Worm (Caenorhabditis elegans): ENCODE results near the gene ZC239.21.
"Not testable (repeated sequence)": the region's sequence is repeated elsewhere in the genome, so short reads cannot be mapped to it uniquely, and the experiment has no call there.

ZC239.21 gene

DNA sequence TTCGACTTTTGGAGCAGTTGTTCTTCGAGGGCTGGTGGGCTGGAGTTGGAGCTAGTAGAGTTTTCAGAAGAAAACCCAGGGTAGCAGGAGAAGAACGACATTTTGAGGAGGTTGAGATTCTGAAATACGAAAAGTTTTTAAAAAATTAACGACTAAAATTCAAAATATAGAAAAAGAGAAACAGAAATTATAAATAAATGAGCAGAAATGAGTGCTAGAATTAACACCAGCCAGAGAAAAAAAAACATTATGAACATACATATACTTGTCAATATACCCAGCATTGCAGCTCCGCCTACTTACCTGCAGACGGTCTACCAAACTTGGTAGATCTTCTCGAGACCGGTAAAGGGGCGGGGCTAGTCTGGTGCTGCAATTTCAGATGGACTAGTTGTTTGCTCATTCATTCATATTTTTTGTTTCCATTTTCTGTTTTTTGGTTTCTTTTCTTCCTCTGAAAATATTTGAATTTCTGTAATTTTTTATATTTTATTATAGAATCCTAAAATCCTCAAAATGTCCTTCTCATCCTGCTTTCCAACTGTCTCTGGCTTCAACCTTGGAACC lies at the start of gene ZC239.21, which contains the start of gene ZC239.20:
TSS of gene ZC239.21 (plus strand) at position 517 of the 567 bp plus-strand sequence.
TSS of gene ZC239.20 (minus strand) at position 101 of the 567 bp plus-strand sequence.
- TF ChIP-seq med-1 (GFP tag; optimal IDR thresholded peaks at IDR 0.05; ENCODE audit: insufficient read depth) = no peak
- no peak for TF ChIP-seq klf-2 (GFP tag; conservative IDR thresholded peaks at IDR 0.05)
- no peak for TF ChIP-seq ref-1 (GFP tag; conservative IDR thresholded peaks at IDR 0.05)
- TF ChIP-seq ztf-29 (GFP tag; IDR thresholded peaks at IDR 0.05) = no peak
- no peak for TF ChIP-seq tab-1 (GFP tag; IDR thresholded peaks at IDR 0.05)
- no peak for TF ChIP-seq T22C8.4 (GFP tag; IDR thresholded peaks at IDR 0.05)
- TF ChIP-seq ztf-23 (GFP tag; IDR thresholded peaks at IDR 0.05) = no peak
- TF ChIP-seq cog-1 (tag; optimal IDR thresholded peaks at IDR 0.05) = no peak
- no peak for TF ChIP-seq flt-1 (GFP tag; IDR thresholded peaks at IDR 0.05)

DNA sequence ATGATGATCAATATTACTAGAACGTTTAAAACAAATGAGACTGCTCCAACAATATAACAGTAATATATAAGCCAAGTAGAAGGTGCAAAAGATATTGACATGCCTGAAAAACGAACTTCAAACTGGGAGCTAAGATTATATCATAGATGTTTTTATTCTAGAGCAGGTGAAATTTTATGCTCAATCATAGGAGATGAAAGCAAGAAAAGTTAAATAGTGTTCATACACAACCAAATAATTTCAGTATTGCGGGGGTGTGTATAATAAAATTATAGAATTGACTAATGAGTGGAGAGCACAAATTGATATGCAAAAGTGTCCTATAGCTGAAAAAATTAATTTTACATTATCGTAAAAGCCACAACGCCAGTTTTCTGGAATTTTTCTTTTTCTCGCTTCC lies 47.8 kb upstream of the ZC239.21 start, which contains the start of gene sri-34:
TSS of gene sri-34 (minus strand) at position 101 of the 400 bp plus-strand sequence.
- TF ChIP-seq ref-1 (GFP tag; conservative IDR thresholded peaks at IDR 0.05) = no peak
- TF ChIP-seq med-1 (GFP tag; optimal IDR thresholded peaks at IDR 0.05; ENCODE audit: insufficient read depth) = no peak
- no peak for TF ChIP-seq T22C8.4 (GFP tag; IDR thresholded peaks at IDR 0.05)
- TF ChIP-seq ztf-23 (GFP tag; IDR thresholded peaks at IDR 0.05) = no peak
- no peak for TF ChIP-seq tab-1 (GFP tag; IDR thresholded peaks at IDR 0.05)
- no peak for TF ChIP-seq ztf-29 (GFP tag; IDR thresholded peaks at IDR 0.05)
- TF ChIP-seq klf-2 (GFP tag; conservative IDR thresholded peaks at IDR 0.05) = no peak
- no peak for TF ChIP-seq cog-1 (tag; optimal IDR thresholded peaks at IDR 0.05)
- no peak for TF ChIP-seq flt-1 (GFP tag; IDR thresholded peaks at IDR 0.05)

- no peak for TF ChIP-seq klf-2 (GFP tag; conservative IDR thresholded peaks at IDR 0.05)
- no peak for TF ChIP-seq ztf-23 (GFP tag; IDR thresholded peaks at IDR 0.05)
- no peak for TF ChIP-seq T22C8.4 (GFP tag; IDR thresholded peaks at IDR 0.05)
- no peak for TF ChIP-seq flt-1 (GFP tag; IDR thresholded peaks at IDR 0.05)
- TF ChIP-seq med-1 (GFP tag; optimal IDR thresholded peaks at IDR 0.05; ENCODE audit: insufficient read depth) = no peak
- no peak for TF ChIP-seq cog-1 (tag; optimal IDR thresholded peaks at IDR 0.05)
- no peak for TF ChIP-seq ztf-29 (GFP tag; IDR thresholded peaks at IDR 0.05)
- TF ChIP-seq tab-1 (GFP tag; IDR thresholded peaks at IDR 0.05) = no peak
- TF ChIP-seq ref-1 (GFP tag; conservative IDR thresholded peaks at IDR 0.05) = no peak
Measured at ce11 chrII:3170089-3170488, 36.6 kb upstream of the ZC239.21 start, which contains the start of gene fbxc-55. fbxc-55 (minus strand) TSS chrII:3170189.

DNA sequence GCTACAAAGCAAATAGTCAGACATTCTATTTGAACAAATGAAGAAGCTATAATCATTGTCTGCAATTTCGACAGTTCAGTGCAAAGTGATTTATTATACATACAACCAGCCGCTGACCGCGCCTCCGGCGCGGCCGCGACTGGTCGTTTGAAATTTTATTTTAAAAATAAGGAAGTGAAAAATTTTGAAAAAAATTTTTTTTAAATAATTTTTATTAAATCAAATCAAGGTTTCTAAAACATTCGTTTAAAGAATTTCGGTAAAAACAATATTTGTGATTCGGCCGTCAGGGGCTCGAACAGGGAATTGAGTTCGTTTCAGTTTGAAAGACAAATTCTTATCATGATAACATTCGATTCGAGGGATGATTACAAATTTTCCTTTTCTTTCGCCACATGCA lies 34.6 kb upstream of the ZC239.21 start, which contains the start of gene Y27F2A.10:
TSS of gene Y27F2A.10 (minus strand) at position 101 of the 400 bp plus-strand sequence.
- TF ChIP-seq ref-1 (GFP tag; conservative IDR thresholded peaks at IDR 0.05) (no peak), T22C8.4 (GFP tag; IDR thresholded peaks at IDR 0.05) (no peak), flt-1 (GFP tag; IDR thresholded peaks at IDR 0.05) (no peak), ztf-23 (GFP tag; IDR thresholded peaks at IDR 0.05) (no peak), ztf-29 (GFP tag; IDR thresholded peaks at IDR 0.05) (no peak), tab-1 (GFP tag; IDR thresholded peaks at IDR 0.05) (no peak), med-1 (GFP tag; optimal IDR thresholded peaks at IDR 0.05; ENCODE audit: insufficient read depth) (no peak), klf-2 (GFP tag; conservative IDR thresholded peaks at IDR 0.05) (no peak), cog-1 (tag; optimal IDR thresholded peaks at IDR 0.05) (no peak)

DNA sequence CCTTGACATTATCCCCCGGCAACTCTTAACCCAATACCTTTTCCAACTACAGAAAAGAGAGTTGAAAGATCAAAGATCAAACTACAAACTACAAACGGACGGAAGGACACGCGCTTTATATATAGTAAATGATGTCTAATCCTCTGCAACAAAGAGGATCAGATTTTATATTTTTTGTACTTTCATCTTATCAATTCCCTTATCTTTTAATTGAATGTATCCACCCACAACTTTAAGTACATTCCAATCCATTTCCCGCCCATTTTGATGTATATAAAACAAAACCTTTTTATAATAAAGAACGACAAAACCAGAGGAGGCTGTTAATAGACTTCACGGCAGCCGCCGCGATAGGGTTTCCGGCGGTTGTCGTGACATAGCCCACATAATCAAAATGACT lies 29.1 kb upstream of the ZC239.21 start, which contains the start of gene sri-40:
TSS of gene sri-40 (plus strand) at position 301 of the 400 bp plus-strand sequence.
- TF ChIP-seq ref-1 (GFP tag; conservative IDR thresholded peaks at IDR 0.05); ztf-23 (GFP tag; IDR thresholded peaks at IDR 0.05); T22C8.4 (GFP tag; IDR thresholded peaks at IDR 0.05): not testable (repeated sequence)

ce11 chrII:3183300-3183840 lies 23.4 kb upstream of the ZC239.21 start, which contains the start of the genes Y27F2A.6 and Y27F2A.8:
Y27F2A.6 (minus strand) TSS chrII:3183400.
Y27F2A.8 (plus strand) TSS chrII:3183790.
- not testable (repeated sequence) for TF ChIP-seq ztf-29 (GFP tag; IDR thresholded peaks at IDR 0.05); med-1 (GFP tag; optimal IDR thresholded peaks at IDR 0.05; ENCODE audit: insufficient read depth); T22C8.4 (GFP tag; IDR thresholded peaks at IDR 0.05)

DNA sequence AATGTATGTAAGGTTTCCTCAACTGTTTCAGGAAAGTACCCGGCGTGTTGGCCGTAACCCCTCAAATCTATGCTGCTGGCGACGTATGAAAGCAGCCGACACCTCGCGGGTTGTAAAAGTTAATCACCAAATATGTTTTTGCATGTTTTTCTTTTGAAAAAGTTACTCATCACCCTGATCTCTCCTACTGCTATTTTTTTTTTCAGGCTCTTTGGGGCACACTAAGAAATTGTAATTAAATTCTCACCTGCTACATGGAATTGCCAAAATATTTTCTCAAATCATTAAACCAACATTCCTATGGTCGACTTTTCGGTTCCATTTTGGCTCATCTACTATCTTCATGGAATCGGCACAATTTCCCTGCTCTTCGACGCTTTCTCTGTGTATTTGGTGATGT lies 21.9 kb upstream of the ZC239.21 start, which contains the start of gene sri-78:
TSS of gene sri-78 (plus strand) at position 301 of the 400 bp plus-strand sequence.
- TF ChIP-seq med-1 (GFP tag; optimal IDR thresholded peaks at IDR 0.05; ENCODE audit: insufficient read depth); cog-1 (tag; optimal IDR thresholded peaks at IDR 0.05); ref-1 (GFP tag; conservative IDR thresholded peaks at IDR 0.05): not testable (repeated sequence)

- no peak for TF ChIP-seq flt-1 (GFP tag; IDR thresholded peaks at IDR 0.05)
- no peak for TF ChIP-seq ztf-29 (GFP tag; IDR thresholded peaks at IDR 0.05)
- no peak for TF ChIP-seq T22C8.4 (GFP tag; IDR thresholded peaks at IDR 0.05)
Measured at ce11 chrII:3185848-3186247, 20.9 kb upstream of the ZC239.21 start.

DNA sequence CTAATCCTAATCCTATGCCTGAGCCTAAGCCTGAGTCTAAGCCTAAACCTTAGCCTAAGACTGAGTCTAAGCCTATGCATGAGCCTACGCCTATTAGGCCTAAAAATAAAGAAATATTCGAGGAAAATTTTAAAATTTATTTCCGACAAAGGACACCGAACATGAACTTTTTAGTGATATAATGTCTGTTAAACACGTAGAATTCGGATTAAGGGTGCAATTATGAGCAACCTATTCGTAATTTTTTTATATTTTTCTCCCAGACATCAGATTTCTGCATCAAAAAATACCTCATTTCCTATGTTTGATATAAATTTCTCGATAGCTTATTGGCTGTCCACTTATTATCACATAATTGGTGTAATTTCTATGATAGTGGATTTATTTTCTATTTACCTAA lies 17.7 kb upstream of the ZC239.21 start, which contains the start of gene Y27F2A.11:
TSS of gene Y27F2A.11 (plus strand) at position 301 of the 400 bp plus-strand sequence.
- not testable (repeated sequence) for TF ChIP-seq cog-1 (tag; optimal IDR thresholded peaks at IDR 0.05); klf-2 (GFP tag; conservative IDR thresholded peaks at IDR 0.05); ztf-29 (GFP tag; IDR thresholded peaks at IDR 0.05)

DNA sequence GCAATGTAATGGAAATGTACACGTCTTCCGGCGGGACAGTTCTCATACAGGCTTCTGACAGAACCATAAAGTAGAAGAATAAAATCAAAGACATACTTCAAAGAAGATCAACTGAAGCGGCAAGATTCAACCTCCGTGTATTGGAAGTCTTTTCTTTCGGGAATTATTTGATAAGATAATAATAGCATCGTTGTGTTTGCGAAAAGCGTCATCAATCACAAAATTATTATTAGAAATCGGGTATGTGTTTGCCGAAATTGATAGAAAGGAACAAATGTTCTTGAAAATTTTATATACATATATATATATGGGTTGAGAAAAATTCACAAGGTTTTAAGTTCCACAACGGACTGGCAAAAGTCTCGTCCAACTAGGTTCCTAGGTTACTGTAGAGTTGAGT lies 15.2 kb upstream of the ZC239.21 start, which contains the start of gene Y27F2A.9:
TSS of gene Y27F2A.9 (minus strand) at position 101 of the 400 bp plus-strand sequence.
- not testable (repeated sequence) for TF ChIP-seq cog-1 (tag; optimal IDR thresholded peaks at IDR 0.05); tab-1 (GFP tag; IDR thresholded peaks at IDR 0.05); ztf-23 (GFP tag; IDR thresholded peaks at IDR 0.05)

Data from whole organism, midembryonic.